Fruit fly (Drosophila melanogaster): ENCODE measurements around the gene CG14621.

DNA sequence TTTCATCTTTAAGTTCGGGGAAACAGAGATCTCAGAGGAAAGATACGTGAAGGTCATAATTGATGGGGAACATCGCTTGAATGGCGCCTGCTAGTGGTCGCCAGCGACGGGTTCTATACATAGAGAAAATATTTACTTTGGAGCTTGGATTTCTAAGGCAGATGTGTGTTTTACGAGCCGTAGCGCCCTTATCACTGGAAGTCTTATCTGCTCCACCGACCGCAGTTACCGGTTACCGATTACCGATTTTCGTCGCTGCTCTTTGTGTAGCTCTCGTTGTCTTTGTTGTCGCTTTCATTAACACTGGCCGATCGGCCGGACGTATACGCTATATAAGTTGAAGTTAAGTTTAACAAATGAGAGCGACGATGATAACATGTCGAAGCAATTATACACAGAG, 46.6 kb downstream of the CG14621 start:
- TF ChIP-seq psq (optimal IDR thresholded peaks at IDR 0.05) (no peak), CG8478 (optimal IDR thresholded peaks at IDR 0.05) (no peak), usp (GFP tag; optimal IDR thresholded peaks at IDR 0.05) (no peak), Dll (optimal IDR thresholded peaks at IDR 0.05) (no peak), EcR (GFP tag; optimal IDR thresholded peaks at IDR 0.05) (no peak)
